Fruit fly (Drosophila melanogaster): ENCODE results near the gene Psf2.
A peak's percentile ranks its signal among the peaks of the same experiment; 100 is the strongest.

The Psf2 gene

DNA sequence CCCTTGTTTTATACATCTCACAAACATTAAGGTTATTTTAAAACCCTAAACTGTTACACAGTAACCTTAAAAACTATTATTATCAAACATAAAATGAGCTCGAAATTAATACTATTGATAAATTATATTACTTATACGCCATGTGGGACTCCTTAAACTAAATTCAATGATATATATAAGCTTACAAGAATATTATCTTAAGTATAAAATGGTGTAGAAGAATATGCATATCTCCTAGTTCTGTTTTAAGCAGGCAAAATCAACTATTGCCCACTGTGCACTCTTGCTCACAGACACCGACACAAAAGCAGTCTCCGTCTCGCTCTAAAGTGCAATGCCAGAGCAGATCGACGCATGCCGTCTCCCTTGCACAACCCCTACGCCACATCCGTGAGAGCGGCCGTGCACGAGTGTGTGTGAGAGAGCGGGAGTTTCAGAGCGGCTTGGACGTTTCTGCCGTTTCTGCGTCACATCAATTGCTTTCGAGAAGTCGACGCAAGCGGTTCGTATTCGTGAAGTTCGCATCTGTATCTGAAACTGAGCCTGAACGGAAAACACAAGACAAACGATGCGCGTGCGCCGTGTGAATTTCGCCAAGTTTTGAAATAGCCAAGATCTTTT lies 15.5 kb downstream of the Psf2 start (continued):
- TF ChIP-seq eg (GFP tag; IDR thresholded peaks at IDR 0.05) (peak; percentile 61), Blimp-1 (GFP tag; optimal IDR thresholded peaks at IDR 0.05) (peak; percentile 36), CG11902 (GFP tag; optimal IDR thresholded peaks at IDR 0.05) (peak; percentile 46), Ets21C (GFP tag; optimal IDR thresholded peaks at IDR 0.05) (peak; percentile 27), CG32006 (GFP tag; optimal IDR thresholded peaks at IDR 0.05) (peak; percentile 63), fd85E (GFP tag; optimal IDR thresholded peaks at IDR 0.05) (peak; percentile 11), Hr4 (GFP tag; optimal IDR thresholded peaks at IDR 0.05) (peak; percentile 59), dsx (GFP tag; optimal IDR thresholded peaks at IDR 0.05; ENCODE audit: poor library complexity, severe bottlenecking) (peak; percentile 41), Ets96B (tag; optimal IDR thresholded peaks at IDR 0.05) (peak; percentile 38), CG31627 (GFP tag; optimal IDR thresholded peaks at IDR 0.05) (peak; percentile 29), dac (GFP tag; optimal IDR thresholded peaks at IDR 0.05) (no peak), lz (GFP tag; optimal IDR thresholded peaks at IDR 0.05) (peak; percentile 67), CG15336 (GFP tag; IDR thresholded peaks at IDR 0.05) (peak; percentile 69), Sox15 (GFP tag; optimal IDR thresholded peaks at IDR 0.05) (peak; percentile 42), CG34406 (GFP tag; optimal IDR thresholded peaks at IDR 0.05) (peak; percentile 77), salr (GFP tag; optimal IDR thresholded peaks at IDR 0.05) (peak in 1 of 2 experiments; percentile 45), Sox102F (GFP tag; optimal IDR thresholded peaks at IDR 0.05) (peak; percentile 79), Hr39 (GFP tag; optimal IDR thresholded peaks at IDR 0.05) (peak; percentile 58), Eip78C (GFP tag) (peak; percentile 94), CG9139 (GFP tag; optimal IDR thresholded peaks at IDR 0.05) (peak; percentile 45), topi (GFP tag; optimal IDR thresholded peaks at IDR 0.05) (peak; percentile 68), Met (GFP tag; optimal IDR thresholded peaks at IDR 0.05) (peak; percentile 73), CG10669 (GFP tag; optimal IDR thresholded peaks at IDR 0.05) (peak; percentile 27), CG8119 (GFP tag; IDR thresholded peaks at IDR 0.05) (peak; percentile 80), Hr38 (GFP tag; optimal IDR thresholded peaks at IDR 0.05) (no peak), OdsH (GFP tag; optimal IDR thresholded peaks at IDR 0.05) (peak; percentile 53)

DNA sequence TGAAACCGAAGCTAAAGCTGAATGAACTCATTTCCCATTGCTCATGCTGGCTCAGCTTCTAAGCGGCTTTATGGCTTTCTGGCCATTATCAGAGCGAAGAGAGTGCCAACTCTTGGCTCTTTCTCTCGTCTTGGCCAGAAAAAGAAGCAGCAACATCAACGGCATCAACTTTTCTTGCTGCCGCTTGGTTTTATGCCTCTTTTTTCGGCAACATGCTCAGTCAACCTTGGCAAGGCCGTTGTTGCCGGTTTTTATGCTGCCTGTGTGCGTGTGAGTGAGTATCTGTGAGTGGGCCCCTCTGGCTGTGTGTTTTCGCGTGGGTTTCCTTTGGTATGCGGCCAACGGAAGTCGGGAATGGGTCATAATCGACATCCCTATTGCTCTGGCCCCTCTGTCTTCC lies 16.6 kb downstream of the Psf2 start:
- TF ChIP-seq Hr4 (GFP tag; optimal IDR thresholded peaks at IDR 0.05) (no peak), cyc (GFP tag; optimal IDR thresholded peaks at IDR 0.05) (no peak), lz (GFP tag; optimal IDR thresholded peaks at IDR 0.05) (no peak), Hr39 (GFP tag; optimal IDR thresholded peaks at IDR 0.05) (peak; percentile 63), CG8632 (GFP tag; optimal IDR thresholded peaks at IDR 0.05) (no peak), CG11762 (GFP tag; optimal IDR thresholded peaks at IDR 0.05; ENCODE audit: insufficient read depth) (no peak), ss (GFP tag; optimal IDR thresholded peaks at IDR 0.05) (peak in 1 of 2 experiments; percentile 34), CG4318 (GFP tag; optimal IDR thresholded peaks at IDR 0.05) (no peak), CG15336 (GFP tag; IDR thresholded peaks at IDR 0.05) (no peak), achi (GFP tag; optimal IDR thresholded peaks at IDR 0.05) (no peak)

DNA sequence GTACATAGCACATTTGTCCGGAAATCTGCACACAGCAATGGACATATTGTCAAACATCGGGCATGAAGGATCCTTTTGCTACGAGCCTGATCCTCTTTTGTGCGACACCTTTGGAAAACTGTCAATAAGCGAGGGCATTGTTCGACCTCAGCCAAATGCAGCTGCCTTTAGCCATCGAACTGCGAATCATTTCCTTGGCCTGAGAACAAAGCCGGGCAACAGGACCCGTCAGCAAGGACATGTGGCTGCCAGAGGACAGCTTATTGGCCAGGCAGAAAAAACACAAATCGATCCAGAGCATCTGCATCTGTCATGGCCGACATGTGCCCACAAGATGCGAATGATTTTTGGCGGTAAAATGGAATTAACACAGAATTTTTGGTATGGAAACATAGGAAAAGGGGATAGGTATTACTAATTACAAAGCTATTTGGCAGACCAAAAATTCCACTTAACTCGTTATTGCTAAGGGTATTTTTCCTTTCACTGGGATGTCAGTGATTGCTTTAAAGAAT lies 17.1 kb downstream of the Psf2 start:
- no peak for TF ChIP-seq dac (GFP tag; optimal IDR thresholded peaks at IDR 0.05)

DNA sequence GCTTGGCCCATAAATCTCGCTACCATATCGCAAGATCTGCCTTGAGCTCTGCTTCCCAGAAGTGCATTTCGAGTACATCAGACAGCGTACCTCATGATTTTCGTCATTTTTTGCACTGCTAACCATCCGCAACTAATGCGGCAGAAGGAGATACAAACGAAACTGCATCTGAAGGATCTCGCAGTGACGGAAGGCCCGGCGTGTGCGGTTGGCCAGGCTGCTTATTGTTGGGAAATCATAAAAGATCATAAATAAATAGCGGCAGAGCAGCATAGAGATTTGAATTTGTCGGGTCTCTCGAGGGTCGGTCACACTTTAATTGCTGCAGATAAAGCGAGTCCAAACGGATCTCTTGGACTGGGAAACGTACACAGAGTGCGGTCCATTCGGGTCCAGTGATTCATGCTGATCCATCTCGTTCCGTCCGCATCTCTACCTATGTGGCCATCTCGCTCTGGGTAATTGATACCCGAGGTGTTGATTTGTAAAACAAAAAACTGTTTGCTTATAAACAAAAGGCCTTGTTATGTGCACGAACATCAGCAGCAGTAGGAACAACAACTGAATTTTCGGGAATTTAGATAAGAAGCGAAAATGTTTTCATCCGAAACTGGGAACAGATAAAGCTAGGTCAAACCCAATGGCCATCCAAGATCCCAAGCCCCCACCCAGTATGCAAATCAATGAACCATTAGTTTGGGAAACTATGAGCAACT lies 18.4 kb downstream of the Psf2 start:
- no peak for TF ChIP-seq CG11762 (GFP tag; optimal IDR thresholded peaks at IDR 0.05; ENCODE audit: insufficient read depth)
- peak; percentile 65 for TF ChIP-seq fkh (GFP tag; optimal IDR thresholded peaks at IDR 0.05)
